Worm (Caenorhabditis elegans): ENCODE results near the gene dlg-1.

- no peak for TF ChIP-seq elt-3 (tag; optimal IDR thresholded peaks at IDR 0.05)
- TF ChIP-seq ztf-11 (tag; optimal IDR thresholded peaks at IDR 0.05), result no peak
- TF ChIP-seq nhr-12 (tag; optimal IDR thresholded peaks at IDR 0.05), result no peak
- TF ChIP-seq alr-1 (tag; optimal IDR thresholded peaks at IDR 0.05; ENCODE audit: borderline replicate concordance), result no peak
- TF ChIP-seq ama-1 (optimal IDR thresholded peaks at IDR 0.05), result no peak
- no peak for TF ChIP-seq nhr-237 (tag; optimal IDR thresholded peaks at IDR 0.05)
- no peak for TF ChIP-seq mdl-1 (tag; optimal IDR thresholded peaks at IDR 0.05)
- no peak for TF ChIP-seq mef-2 (tag; optimal IDR thresholded peaks at IDR 0.05)
- TF ChIP-seq lir-3 (tag; optimal IDR thresholded peaks at IDR 0.05; ENCODE audit: poor library complexity), result no peak
- TF ChIP-seq zag-1 (tag; optimal IDR thresholded peaks at IDR 0.05), result no peak
These were observed 38.3 kb downstream of the dlg-1 start for ce11 chrX:5517844-5518243.
